Worm (Caenorhabditis elegans): ENCODE measurements around the gene scc-2.
A peak's percentile ranks its signal among the peaks of the same experiment; 100 is the strongest.
"Not testable (repeated sequence)": the region's sequence is repeated elsewhere in the genome, so short reads cannot be mapped to it uniquely, and the experiment has no call there.

The scc-2 gene

DNA sequence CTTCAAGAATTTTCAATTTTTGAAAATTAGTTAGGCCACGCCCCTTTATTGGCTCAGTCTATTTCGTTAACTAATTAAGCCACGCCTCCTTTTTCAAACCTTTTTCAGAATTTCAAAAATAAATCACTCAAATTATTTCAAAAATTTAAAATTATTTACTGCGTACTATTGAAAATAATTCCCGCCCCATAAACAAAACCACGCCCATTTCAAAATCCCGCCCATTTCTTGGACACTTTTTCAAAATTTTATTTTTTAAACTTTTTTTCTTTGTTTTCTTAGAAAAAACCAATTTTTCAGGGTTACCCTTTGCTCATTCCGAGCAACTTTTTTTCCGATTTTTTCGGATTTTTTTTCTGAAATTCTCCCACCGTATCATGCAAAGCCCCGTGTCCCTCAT is 590 bp upstream of the scc-2 start, which contains the start of gene B0432.14 (continued):
- TF ChIP-seq xnd-1 (tag; optimal IDR thresholded peaks at IDR 0.05), result no peak

DNA sequence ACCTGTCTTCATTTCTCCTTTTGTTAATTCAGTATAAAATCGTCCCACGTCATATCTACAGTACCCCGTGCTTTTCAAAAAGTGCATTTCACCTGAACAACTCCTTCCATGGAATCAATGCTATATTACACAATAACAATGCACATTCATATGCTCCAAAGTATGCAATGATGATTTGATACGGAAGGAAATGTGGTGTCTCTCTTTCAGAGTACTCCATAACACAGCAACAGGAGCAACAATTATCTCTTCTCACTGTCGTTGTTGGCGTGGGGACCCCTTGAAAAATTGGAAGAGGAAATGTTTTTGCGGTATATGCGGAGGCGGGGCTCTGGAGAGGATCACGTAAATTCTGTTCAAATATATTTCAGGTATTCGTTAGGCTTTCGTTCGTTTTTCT is 5.9 kb downstream of the scc-2 start, which contains the start of gene cat-2:
Gene cat-2, plus strand, starts transcription at position 301 of the 400 bp plus-strand sequence.
- no peak for TF ChIP-seq lin-40 (tag; optimal IDR thresholded peaks at IDR 0.05)
- no peak for TF ChIP-seq sea-2 (GFP tag; IDR thresholded peaks at IDR 0.05)

ce11 chrII:255753-256152 is 7.7 kb downstream of the scc-2 start:
- TF ChIP-seq snpc-4 (GFP tag; optimal IDR thresholded peaks at IDR 0.05), result not testable (repeated sequence)
- TF ChIP-seq snpc-4 (tag; optimal IDR thresholded peaks at IDR 0.05), result peak in 2 of 4 experiments; percentile 84 to 91

ce11 chrII:255124-255523 is 8.3 kb downstream of the scc-2 start:
- peak in 1 of 2 experiments; percentile 59 for TF ChIP-seq let-607 (tag; optimal IDR thresholded peaks at IDR 0.05)
- TF ChIP-seq ceh-100 (GFP tag; IDR thresholded peaks at IDR 0.05), result peak; percentile 86
- TF ChIP-seq Y56A3A.18 (GFP tag; IDR thresholded peaks at IDR 0.05), result peak; percentile 53; the same call in 1 of the 2 replicates
- no peak for TF ChIP-seq nfya-1 (tag; optimal IDR thresholded peaks at IDR 0.05; ENCODE audit: borderline replicate concordance, insufficient read depth)
- peak; percentile 48 for TF ChIP-seq ccch-3 (GFP tag; optimal IDR thresholded peaks at IDR 0.05)
- TF ChIP-seq madf-10 (tag; optimal IDR thresholded peaks at IDR 0.05), result peak; percentile 80
- 0 out of 2 replicates have a peak, but pooled peaks have one; percentile 41 for TF ChIP-seq egl-44 (GFP tag; IDR thresholded peaks at IDR 0.05)
- TF ChIP-seq attf-6 (GFP tag; IDR thresholded peaks at IDR 0.05), result 0 out of 2 replicates have a peak, but pooled peaks have one; percentile 58
- peak; percentile 93 for TF ChIP-seq Y95B8A.8 (GFP tag; IDR thresholded peaks at IDR 0.05)
- TF ChIP-seq athp-1 (tag; optimal IDR thresholded peaks at IDR 0.05), result peak; percentile 96
- TF ChIP-seq egl-18 (GFP tag; IDR thresholded peaks at IDR 0.05), result no peak
- peak; percentile 98 for TF ChIP-seq attf-5 (GFP tag; optimal IDR thresholded peaks at IDR 0.05)
- TF ChIP-seq Y79H2A.3 (GFP tag; conservative IDR thresholded peaks at IDR 0.05), result 0 out of 2 replicates have a peak, but pooled peaks have one; percentile 71
- peak in 1 of 3 experiments; percentile 94 for TF ChIP-seq lin-35 (GFP tag; optimal IDR thresholded peaks at IDR 0.05)
- TF ChIP-seq ztf-18 (tag; optimal IDR thresholded peaks at IDR 0.05), result peak; percentile 83
- no peak for TF ChIP-seq lag-1 (GFP tag; IDR thresholded peaks at IDR 0.05)
- no peak for TF ChIP-seq ztf-3 (GFP tag; optimal IDR thresholded peaks at IDR 0.05)
- peak; percentile 70; the same call in 1 of the 2 replicates for TF ChIP-seq zfh-2 (GFP tag; conservative IDR thresholded peaks at IDR 0.05)
- no peak for TF ChIP-seq F39B2.1 (GFP tag; IDR thresholded peaks at IDR 0.05)
- TF ChIP-seq ztf-25 (GFP tag; IDR thresholded peaks at IDR 0.05), result 0 out of 2 replicates have a peak, but pooled peaks have one; percentile 4
- peak; percentile 87 for TF ChIP-seq F49E8.2 (tag; optimal IDR thresholded peaks at IDR 0.05; ENCODE audit: insufficient read depth)
- peak; percentile 90 for TF ChIP-seq tlf-1 (GFP tag; optimal IDR thresholded peaks at IDR 0.05)
- TF ChIP-seq F55B11.4 (tag; optimal IDR thresholded peaks at IDR 0.05; ENCODE audit: borderline replicate concordance, insufficient read depth), result no peak
- TF ChIP-seq lsy-27 (tag; optimal IDR thresholded peaks at IDR 0.05; ENCODE audit: borderline replicate concordance, insufficient read depth), result peak; percentile 66
- TF ChIP-seq repo-1 (tag; optimal IDR thresholded peaks at IDR 0.05), result peak; percentile 66
- peak; percentile 41; the same call in 1 of the 2 replicates for TF ChIP-seq madf-3 (GFP tag; IDR thresholded peaks at IDR 0.05)
- peak; percentile 85 for TF ChIP-seq ceh-91 (GFP tag; IDR thresholded peaks at IDR 0.05)
- peak; percentile 80 for TF ChIP-seq madf-6 (GFP tag; IDR thresholded peaks at IDR 0.05)
- peak; percentile 4 for TF ChIP-seq nhr-90 (tag; optimal IDR thresholded peaks at IDR 0.05)
- peak; percentile 30 for TF ChIP-seq chd-7 (tag; optimal IDR thresholded peaks at IDR 0.05)
- TF ChIP-seq ama-1 (optimal IDR thresholded peaks at IDR 0.05), result no peak
- peak; percentile 7 to 67 for TF ChIP-seq ama-1 (GFP tag; optimal IDR thresholded peaks at IDR 0.05)
- TF ChIP-seq lin-40 (tag; optimal IDR thresholded peaks at IDR 0.05), result peak; percentile 94
- peak; percentile 76 for TF ChIP-seq ztf-26 (tag; optimal IDR thresholded peaks at IDR 0.05)
- TF ChIP-seq ceh-79 (tag; optimal IDR thresholded peaks at IDR 0.05), result no peak
- TF ChIP-seq mel-28 (tag; optimal IDR thresholded peaks at IDR 0.05; ENCODE audit: borderline replicate concordance), result peak; percentile 70
- TF ChIP-seq ceh-27 (GFP tag; optimal IDR thresholded peaks at IDR 0.05), result peak; percentile 95
- TF ChIP-seq hsf-1 (GFP tag; IDR thresholded peaks at IDR 0.05), result no peak

All from whole organism, young adult.